Worm (Caenorhabditis elegans) whole organism, early embryonic: ENCODE measurements around the gene B0034.7.

Experiments
- F13C5.2 ChIP-seq: sonication (generic microtip); optimal IDR thresholded peaks from 2 replicates; lab custom pipeline; 2017; ENCODE audit warnings: mild to moderate bottlenecking, missing genetic modification characterization, inconsistent platforms, missing compliant biosample characterization
- aly-1 ChIP-seq: sonication (generic microtip); optimal IDR thresholded peaks from 2 replicates; lab custom pipeline; 2016; ENCODE audit warnings: missing genetic modification characterization, missing compliant biosample characterization
- ama-1 ChIP-seq: fragments of 150-350 bp; optimal IDR thresholded peaks from 2 replicates; lab custom pipeline; 2014
- flt-1 ChIP-seq: fragments of 200-800 bp; sonication (Bioruptor generic); IDR thresholded peaks from 2 replicates; pipeline ENCODE4 v1.3.6; 2022; ENCODE audit warnings: missing genetic modification characterization, missing compliant biosample characterization
- hmg-4 ChIP-seq: fragments of 200-800 bp; sonication (Bioruptor generic); optimal IDR thresholded peaks from 2 replicates; lab custom pipeline; 2018; ENCODE audit warnings: mild to moderate bottlenecking, missing genetic modification characterization, missing compliant biosample characterization
- hnd-1 ChIP-seq: sonication (generic microtip); optimal IDR thresholded peaks from 2 replicates; lab custom pipeline; 2016; ENCODE audit warnings: missing genetic modification characterization, missing compliant biosample characterization
- pes-1 ChIP-seq: fragments of 200-800 bp; sonication (Bioruptor generic); IDR thresholded peaks from 2 replicates; pipeline ENCODE4 v1.3.6; 2022; ENCODE audit warnings: missing genetic modification reagents, missing genetic modification characterization, missing compliant biosample characterization
- scrt-1 ChIP-seq: fragments of 200-800 bp; sonication (Bioruptor generic); IDR thresholded peaks from 2 replicates; pipeline ENCODE4 v1.3.6; 2022; ENCODE audit warnings: missing genetic modification characterization, missing compliant biosample characterization
- sea-1 ChIP-seq: fragments of 200-800 bp; sonication (Bioruptor generic); conservative IDR thresholded peaks from 2 replicates; pipeline ENCODE4 v1.3.6; 2022; ENCODE audit warnings: missing genetic modification characterization, missing compliant biosample characterization
- tbx-37 ChIP-seq: fragments of 200-800 bp; sonication (Bioruptor generic); conservative IDR thresholded peaks from 2 replicates; pipeline ENCODE4 v1.3.6; 2022; ENCODE audit warnings: missing genetic modification reagents, missing genetic modification characterization, missing compliant biosample characterization

- no peak for TF ChIP-seq ama-1
- TF ChIP-seq hmg-4 (GFP tag; lab: Kevin White, UChicago), result no peak
- TF ChIP-seq F13C5.2 (tag; lab: Kevin White, UChicago), result no peak
- TF ChIP-seq sea-1 (GFP tag; lab: Robert Waterston, UW), result no peak
- TF ChIP-seq scrt-1 (GFP tag; lab: Robert Waterston, UW), result no peak
- TF ChIP-seq aly-1, result no peak
- no peak for TF ChIP-seq flt-1 (GFP tag; lab: Robert Waterston, UW)
- TF ChIP-seq hnd-1 (tag; lab: Kevin White, UChicago), result no peak
- TF ChIP-seq pes-1 (GFP tag; lab: Robert Waterston, UW), result no peak
- TF ChIP-seq tbx-37 (GFP tag; lab: Robert Waterston, UW), result no peak
Observed at ce11 chrII:5968037-5968436, 6.6 kb downstream of the B0034.7 start, which contains the start of gene B0034.1.
